Fruit fly (Drosophila melanogaster): ENCODE data around the gene Fhos.
A peak's percentile ranks its signal among the peaks of the same experiment; 100 is the strongest.

dm6 chr3L:8813484-8813883, 60.1 kb downstream of the Fhos start:
- no peak for TF ChIP-seq CG31627 (GFP tag; optimal IDR thresholded peaks at IDR 0.05)
- peak; percentile 46 for TF ChIP-seq OdsH (GFP tag; optimal IDR thresholded peaks at IDR 0.05)
- peak; percentile 10 for TF ChIP-seq Hr39 (GFP tag; optimal IDR thresholded peaks at IDR 0.05)
